Worm (Caenorhabditis elegans) whole organism, midembryonic: ENCODE results near the gene mlh-1.

Experiments
- T22C8.4 ChIP-seq: fragments of 200-800 bp; sonication (Bioruptor generic); IDR thresholded peaks from 2 replicates; pipeline ENCODE4 v1.3.6; 2022; ENCODE audit warnings: missing genetic modification characterization, missing compliant biosample characterization
- cog-1 ChIP-seq: sonication (generic microtip); optimal IDR thresholded peaks from 2 replicates; lab custom pipeline; 2016; ENCODE audit warnings: missing genetic modification characterization, missing compliant biosample characterization
- flt-1 ChIP-seq: fragments of 200-800 bp; sonication (Bioruptor generic); IDR thresholded peaks from 2 replicates; pipeline ENCODE4 v1.3.6; 2022; ENCODE audit warnings: missing genetic modification characterization, missing compliant biosample characterization
- klf-2 ChIP-seq: fragments of 200-800 bp; sonication (Bioruptor generic); conservative IDR thresholded peaks from 2 replicates; pipeline ENCODE4 v1.3.6; 2022; ENCODE audit warnings: missing genetic modification reagents, missing genetic modification characterization, missing compliant biosample characterization
- med-1 ChIP-seq: sonication (generic microtip); optimal IDR thresholded peaks from 2 replicates; lab custom pipeline; 2017; ENCODE audit warnings: missing genetic modification characterization, mild to moderate bottlenecking, missing compliant biosample characterization, antibody characterized with exemption, missing genetic modification reagents; ENCODE audit not compliant: insufficient read depth
- ref-1 ChIP-seq: fragments of 200-800 bp; sonication (Bioruptor generic); conservative IDR thresholded peaks from 2 replicates; pipeline ENCODE4 v1.3.6; 2022; ENCODE audit warnings: missing genetic modification reagents, missing genetic modification characterization, missing compliant biosample characterization
- tab-1 ChIP-seq: fragments of 200-800 bp; sonication (Bioruptor generic); IDR thresholded peaks from 2 replicates; pipeline ENCODE4 v1.3.6; 2022; ENCODE audit warnings: missing genetic modification characterization, missing compliant biosample characterization
- ztf-23 ChIP-seq: fragments of 200-800 bp; sonication (Bioruptor generic); IDR thresholded peaks from 2 replicates; pipeline ENCODE4 v1.3.6; 2022; ENCODE audit warnings: missing genetic modification reagents, missing genetic modification characterization, missing compliant biosample characterization
- ztf-29 ChIP-seq: fragments of 200-800 bp; sonication (Bioruptor generic); IDR thresholded peaks from 2 replicates; pipeline ENCODE4 v1.3.6; 2022; ENCODE audit warnings: missing genetic modification reagents, missing genetic modification characterization, missing compliant biosample characterization

The mlh-1 gene

DNA sequence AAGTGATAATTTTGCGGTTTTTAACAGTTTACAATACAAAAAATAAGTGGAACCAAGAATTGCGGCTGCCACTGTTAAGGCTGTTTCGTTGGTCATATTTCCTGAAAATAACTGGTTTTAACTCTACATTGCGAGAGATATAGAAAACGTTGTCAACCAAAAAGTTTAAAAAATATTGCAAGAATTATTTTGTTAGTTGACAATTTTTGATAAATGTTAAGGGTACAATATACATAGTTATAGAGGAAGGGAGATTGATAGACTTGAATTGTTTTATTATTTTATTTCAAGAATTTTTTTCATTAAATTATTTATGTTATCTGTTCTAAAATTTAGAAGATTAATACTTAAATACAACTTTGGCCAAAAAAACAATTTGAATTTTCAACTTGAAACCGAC, 29.1 kb upstream of the mlh-1 start, which contains the start of gene acs-5:
Gene acs-5 (minus strand): TSS at position 101 of the 400 bp plus-strand sequence.
- no peak for TF ChIP-seq ztf-29 (GFP tag; lab: Robert Waterston, UW)
- TF ChIP-seq flt-1 (GFP tag; lab: Robert Waterston, UW) = no peak

- no peak for TF ChIP-seq tab-1 (GFP tag; lab: Robert Waterston, UW)
- no peak for TF ChIP-seq ztf-23 (GFP tag; lab: Robert Waterston, UW)
- no peak for TF ChIP-seq ref-1 (GFP tag; lab: Robert Waterston, UW)
- no peak for TF ChIP-seq T22C8.4 (GFP tag; lab: Robert Waterston, UW)
- no peak for TF ChIP-seq ztf-29 (GFP tag; lab: Robert Waterston, UW)
- TF ChIP-seq klf-2 = no peak
- no peak for TF ChIP-seq med-1 (GFP tag; lab: Kevin White, UChicago)
- no peak for TF ChIP-seq flt-1 (GFP tag; lab: Robert Waterston, UW)
- TF ChIP-seq cog-1 (tag; lab: Kevin White, UChicago) = no peak
Measured at ce11 chrIII:13542458-13542857, 28.1 kb upstream of the mlh-1 start.

- TF ChIP-seq flt-1 (GFP tag; lab: Robert Waterston, UW) = no peak
- no peak for TF ChIP-seq ztf-29 (GFP tag; lab: Robert Waterston, UW)
- TF ChIP-seq cog-1 (tag; lab: Kevin White, UChicago) = no peak
- no peak for TF ChIP-seq ref-1 (GFP tag; lab: Robert Waterston, UW)
- no peak for TF ChIP-seq ztf-23 (GFP tag; lab: Robert Waterston, UW)
- TF ChIP-seq klf-2 = no peak
- TF ChIP-seq T22C8.4 (GFP tag; lab: Robert Waterston, UW) = no peak
- no peak for TF ChIP-seq tab-1 (GFP tag; lab: Robert Waterston, UW)
- TF ChIP-seq med-1 (GFP tag; lab: Kevin White, UChicago) = no peak
Measured at ce11 chrIII:13540791-13541190, 26.4 kb upstream of the mlh-1 start.

DNA sequence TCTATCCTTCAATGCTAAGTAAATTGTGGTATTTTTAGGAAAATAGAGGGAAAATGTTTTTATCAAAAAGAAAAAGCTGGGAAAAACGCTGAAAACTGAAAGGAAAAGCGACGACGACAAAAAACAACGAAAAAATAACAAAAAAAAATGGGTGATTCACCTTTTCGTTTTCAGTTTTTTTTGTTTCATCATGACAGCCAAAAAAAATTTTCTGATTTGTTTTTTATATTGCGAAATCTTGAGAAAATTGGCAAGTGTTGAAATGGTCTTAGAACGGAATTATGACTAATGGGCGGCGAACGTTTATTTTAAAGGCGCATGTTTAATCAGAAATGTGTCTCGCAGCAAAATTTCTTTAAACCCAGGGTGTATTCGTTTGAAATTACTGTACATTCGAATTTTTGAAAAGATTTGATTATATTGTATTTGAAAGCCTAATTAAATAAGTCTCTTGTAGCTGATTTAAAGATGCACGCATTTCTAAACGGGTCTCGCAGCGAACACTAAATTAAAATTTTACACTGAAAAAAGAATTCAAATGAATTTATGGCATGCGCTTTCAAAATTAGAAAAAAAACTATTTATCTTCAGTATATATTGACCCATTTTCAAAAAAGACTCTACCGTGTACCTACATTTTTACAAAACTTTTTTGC, 21.5 kb upstream of the mlh-1 start:
- TF ChIP-seq tab-1 (GFP tag; lab: Robert Waterston, UW) (no peak), T22C8.4 (GFP tag; lab: Robert Waterston, UW) (no peak), ztf-23 (GFP tag; lab: Robert Waterston, UW) (no peak), flt-1 (GFP tag; lab: Robert Waterston, UW) (no peak), cog-1 (tag; lab: Kevin White, UChicago) (no peak), ztf-29 (GFP tag; lab: Robert Waterston, UW) (no peak), med-1 (GFP tag; lab: Kevin White, UChicago) (no peak), ref-1 (GFP tag; lab: Robert Waterston, UW) (no peak), klf-2 (no peak)

DNA sequence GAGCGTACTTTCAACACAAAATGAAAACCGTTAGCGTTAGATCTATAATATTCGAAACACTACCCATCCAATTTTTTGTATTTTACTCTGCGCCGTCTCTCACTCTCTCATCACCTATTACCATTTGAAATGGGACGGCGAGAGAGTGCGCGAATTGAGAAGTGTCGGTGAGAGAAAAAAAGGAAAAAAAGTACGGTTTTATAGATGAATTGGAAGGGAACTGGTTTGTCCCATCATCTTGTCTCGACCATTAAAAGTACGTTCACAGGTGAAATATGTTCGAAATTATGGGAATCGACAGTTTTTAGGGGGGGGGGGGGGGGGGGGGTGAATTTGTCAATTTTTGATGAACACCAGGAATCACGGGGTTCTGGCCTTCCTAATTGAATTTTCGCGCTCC, 20.3 kb upstream of the mlh-1 start:
- TF ChIP-seq ztf-29 (GFP tag; lab: Robert Waterston, UW) (no peak), klf-2 (no peak)

DNA sequence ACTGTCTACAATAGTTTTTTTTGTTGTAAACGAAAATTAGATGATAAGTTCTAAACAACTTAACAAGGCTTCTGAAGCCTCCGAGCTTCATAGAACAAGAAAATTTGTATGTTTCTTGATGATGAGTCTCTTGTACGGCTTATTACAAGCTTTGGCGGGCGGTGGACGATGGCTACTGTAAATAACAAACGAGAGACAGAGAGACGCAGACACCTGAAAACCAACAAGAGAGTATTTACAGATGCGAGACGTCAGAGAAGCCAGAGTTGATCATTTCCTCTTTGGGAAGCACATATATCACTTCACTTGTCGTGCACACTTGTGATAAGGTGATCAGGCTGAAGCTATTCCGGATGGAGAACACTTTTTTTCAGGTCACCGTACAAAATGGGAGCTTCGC, 16.5 kb upstream of the mlh-1 start:
- TF ChIP-seq cog-1 (tag; lab: Kevin White, UChicago) = no peak
- no peak for TF ChIP-seq ztf-29 (GFP tag; lab: Robert Waterston, UW)
- TF ChIP-seq med-1 (GFP tag; lab: Kevin White, UChicago) = no peak
- no peak for TF ChIP-seq flt-1 (GFP tag; lab: Robert Waterston, UW)
- TF ChIP-seq ztf-23 (GFP tag; lab: Robert Waterston, UW) = no peak
- TF ChIP-seq T22C8.4 (GFP tag; lab: Robert Waterston, UW) = no peak

- TF ChIP-seq ztf-29 (GFP tag; lab: Robert Waterston, UW) (no peak), med-1 (GFP tag; lab: Kevin White, UChicago) (no peak), flt-1 (GFP tag; lab: Robert Waterston, UW) (0 out of 2 replicates have a peak, but pooled peaks have one; percentile 30)
Measured at ce11 chrIII:13530017-13530416, 15.6 kb upstream of the mlh-1 start.

ce11 chrIII:13528513-13529249, 14.3 kb upstream of the mlh-1 start:
- TF ChIP-seq ztf-23 (GFP tag; lab: Robert Waterston, UW) (no peak), med-1 (GFP tag; lab: Kevin White, UChicago) (no peak), ztf-29 (GFP tag; lab: Robert Waterston, UW) (no peak), flt-1 (GFP tag; lab: Robert Waterston, UW) (no peak), ref-1 (GFP tag; lab: Robert Waterston, UW) (no peak), klf-2 (no peak), cog-1 (tag; lab: Kevin White, UChicago) (no peak), tab-1 (GFP tag; lab: Robert Waterston, UW) (no peak), T22C8.4 (GFP tag; lab: Robert Waterston, UW) (no peak)

DNA sequence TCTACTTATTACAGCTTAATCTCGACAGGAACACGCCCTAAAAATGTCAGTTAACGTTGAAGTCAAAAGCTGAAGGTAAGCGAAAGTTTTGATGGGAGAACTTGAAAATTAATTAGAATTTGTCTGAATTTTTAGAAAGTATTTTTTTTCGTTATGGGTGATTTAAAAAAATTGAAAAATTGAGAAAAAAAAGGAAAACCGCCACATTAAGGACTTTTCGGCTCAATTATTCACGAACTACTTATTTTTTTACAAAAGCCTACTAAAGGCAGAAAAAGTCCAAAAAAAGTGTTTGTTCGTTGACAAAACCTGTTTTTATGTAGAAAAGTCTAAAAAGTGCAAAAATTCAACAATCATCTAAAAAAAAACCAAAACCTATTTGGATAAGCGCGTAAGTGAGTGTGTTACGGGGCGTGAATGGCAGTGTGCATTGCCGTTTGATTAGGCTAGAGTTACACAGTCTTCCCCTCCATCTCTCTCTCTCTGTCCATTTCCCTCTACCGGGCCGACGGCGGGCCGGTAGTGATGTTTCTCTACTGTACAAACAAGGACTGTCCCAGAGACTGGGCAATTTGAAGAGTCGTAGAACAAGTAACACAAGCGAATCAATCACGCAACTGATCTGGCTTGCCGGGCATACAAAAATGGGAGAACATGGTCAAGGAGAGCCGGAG, 13.2 kb upstream of the mlh-1 start, which contains the start of gene lron-13:
Gene lron-13 (plus strand): TSS at position 15 of the 674 bp plus-strand sequence.
- TF ChIP-seq med-1 (GFP tag; lab: Kevin White, UChicago) (no peak), tab-1 (GFP tag; lab: Robert Waterston, UW) (no peak), ztf-29 (GFP tag; lab: Robert Waterston, UW) (no peak), cog-1 (tag; lab: Kevin White, UChicago) (no peak), klf-2 (no peak), ztf-23 (GFP tag; lab: Robert Waterston, UW) (no peak), flt-1 (GFP tag; lab: Robert Waterston, UW) (no peak)
